Worm (Caenorhabditis elegans) whole organism, L3 larva: Measurements from ENCODE around the gene C33G8.2.

Source experiments
- aly-2 ChIP-seq: fragments of 150-350 bp; optimal IDR thresholded peaks from 2 replicates; lab custom pipeline; 2014; ENCODE audit warnings: missing biosample characterization, missing genetic modification characterization
- ceh-82 ChIP-seq: fragments of 150-350 bp; optimal IDR thresholded peaks from 2 replicates; lab custom pipeline; 2014; ENCODE audit warnings: missing biosample characterization, missing genetic modification characterization
- elt-1 ChIP-seq: fragments of 150-350 bp; optimal IDR thresholded peaks from 2 replicates; lab custom pipeline; 2014; ENCODE audit warnings: missing biosample characterization, missing genetic modification characterization
- elt-2 ChIP-seq: sonication (generic microtip); optimal IDR thresholded peaks from 2 replicates; lab custom pipeline; 2016; ENCODE audit warnings: missing genetic modification reagents, mild to moderate bottlenecking, missing genetic modification characterization, missing compliant biosample characterization
- fkh-10 ChIP-seq: sonication (generic microtip); optimal IDR thresholded peaks from 2 replicates; lab custom pipeline; 2017; ENCODE audit warnings: missing biosample characterization, missing genetic modification reagents, missing genetic modification characterization
- mdl-1 ChIP-seq: fragments of 150-350 bp; optimal IDR thresholded peaks from 2 replicates; lab custom pipeline; 2014; ENCODE audit warnings: missing biosample characterization, missing genetic modification characterization
- nhr-28 ChIP-seq: fragments of 150-350 bp; optimal IDR thresholded peaks from 2 replicates; lab custom pipeline; 2014; ENCODE audit warnings: missing biosample characterization, missing genetic modification characterization
- nhr-76 ChIP-seq: fragments of 150-350 bp; sonication (generic microtip); optimal IDR thresholded peaks from 5 replicates; lab custom pipeline; 2014; ENCODE audit warnings: missing biosample characterization, missing genetic modification characterization
- snpc-4 ChIP-seq: fragments of 150-350 bp; optimal IDR thresholded peaks from 2 replicates; lab custom pipeline; 2014; ENCODE audit warnings: missing biosample characterization, missing genetic modification characterization
- zag-1 ChIP-seq: fragments of 150-350 bp; optimal IDR thresholded peaks from 2 replicates; lab custom pipeline; 2014; ENCODE audit warnings: missing biosample characterization, missing genetic modification characterization

DNA sequence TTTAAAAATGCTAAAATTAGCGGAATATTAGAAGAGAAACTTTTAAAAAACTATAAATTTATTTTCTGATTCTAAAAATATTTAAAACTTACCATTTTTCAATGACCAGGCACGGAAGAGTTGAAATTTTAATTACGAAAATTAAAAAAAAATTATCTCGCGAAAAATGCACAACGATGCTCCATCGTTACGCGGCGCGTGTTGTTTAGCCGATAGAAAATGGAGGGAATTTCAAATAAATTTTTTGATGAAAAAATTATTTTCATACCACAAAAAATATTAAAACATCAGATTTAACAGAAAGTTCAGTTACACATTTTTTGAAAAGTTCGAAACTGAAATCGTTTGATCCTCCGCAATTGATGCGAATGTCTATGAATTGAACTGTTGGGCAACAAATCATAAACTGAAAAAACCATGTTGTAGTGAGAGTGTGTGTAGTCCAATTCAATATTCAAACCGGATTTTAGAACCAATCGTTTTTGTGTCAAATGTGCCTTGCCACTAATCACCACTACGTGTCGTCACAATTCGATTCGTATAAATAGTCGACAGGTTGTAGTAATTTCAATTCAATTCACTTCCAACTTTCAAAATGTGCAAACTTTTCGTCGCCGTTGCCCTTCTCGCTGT lies 41.7 kb downstream of the C33G8.2 start, which contains the start of the genes tofu-2 and spig-1:
- TF ChIP-seq nhr-76 (tag; lab: Kevin White, UChicago) (no peak), elt-2 (no peak), ceh-82 (tag; lab: Kevin White, UChicago) (no peak), elt-1 (no peak), fkh-10 (GFP tag; lab: Kevin White, UChicago) (no peak), zag-1 (no peak), snpc-4 (tag; lab: Kevin White, UChicago) (no peak), aly-2 (tag; lab: Kevin White, UChicago) (no peak), nhr-28 (tag; lab: Kevin White, UChicago) (no peak), mdl-1 (tag; lab: Kevin White, UChicago) (no peak)
